Fruit fly (Drosophila melanogaster) whole organism, embryonic: ENCODE results near the gene iav.

Experiments used
- CG10274 ChIP-seq: fragments of 200-800 bp; sonication (Bioruptor generic); optimal IDR thresholded peaks from 3 replicates; lab custom pipeline; 2017; ENCODE audit warnings: missing biosample characterization, mild to moderate bottlenecking, missing genetic modification characterization
- CG10431 ChIP-seq: fragments of 200-800 bp; sonication (Bioruptor generic); optimal IDR thresholded peaks from 3 replicates; lab custom pipeline; 2018; ENCODE audit warnings: missing biosample characterization, mild to moderate bottlenecking, missing genetic modification characterization
- CG10979 ChIP-seq: fragments of 200-800 bp; sonication (Bioruptor generic); optimal IDR thresholded peaks from 2 replicates; lab custom pipeline; 2018; ENCODE audit warnings: missing biosample characterization, mild to moderate bottlenecking, missing genetic modification characterization, moderate library complexity
- CG11247 ChIP-seq: fragments of 200-800 bp; sonication (Bioruptor generic); IDR thresholded peaks from 2 replicates; pipeline ENCODE4 v1.3.6; 2022; ENCODE audit warnings: missing biosample characterization, missing genetic modification characterization
- CG12942 ChIP-seq: fragments of 200-800 bp; sonication (Bioruptor generic); optimal IDR thresholded peaks from 3 replicates; lab custom pipeline; 2016; ENCODE audit warnings: missing biosample characterization, missing genetic modification characterization
- CG13287 ChIP-seq: fragments of 200-800 bp; sonication (Bioruptor generic); IDR thresholded peaks from 2 replicates; pipeline ENCODE4 v1.3.6; 2022; ENCODE audit warnings: missing biosample characterization, missing genetic modification characterization; ENCODE audit not compliant: partially characterized antibody
- CG14014 ChIP-seq: fragments of 200-800 bp; sonication (Bioruptor generic); IDR thresholded peaks from 2 replicates; pipeline ENCODE4 v1.3.6; 2022; ENCODE audit warnings: missing biosample characterization, missing genetic modification characterization
- CG30403 ChIP-seq: fragments of 200-800 bp; sonication (Bioruptor generic); optimal IDR thresholded peaks from 3 replicates; lab custom pipeline; 2016; ENCODE audit warnings: missing biosample characterization, missing genetic modification characterization
- CG32532 ChIP-seq: fragments of 200-800 bp; sonication (Bioruptor generic); IDR thresholded peaks from 2 replicates; pipeline ENCODE4 v1.3.6; 2022; ENCODE audit warnings: missing biosample characterization, missing genetic modification characterization
- CG3838 ChIP-seq: fragments of 200-800 bp; sonication (Bioruptor generic); optimal IDR thresholded peaks from 3 replicates; lab custom pipeline; 2016; ENCODE audit warnings: missing biosample characterization, missing genetic modification characterization
- CG6854 ChIP-seq: fragments of 200-800 bp; sonication (Bioruptor generic); optimal IDR thresholded peaks from 3 replicates; lab custom pipeline; 2017; ENCODE audit warnings: missing biosample characterization, mild to moderate bottlenecking, missing genetic modification characterization
- CG7786 ChIP-seq: fragments of 200-800 bp; sonication (Bioruptor generic); optimal IDR thresholded peaks from 2 replicates; lab custom pipeline; 2016; ENCODE audit warnings: missing biosample characterization, missing genetic modification characterization
- CG7839 ChIP-seq: fragments of 200-800 bp; sonication (Bioruptor generic); optimal IDR thresholded peaks from 3 replicates; lab custom pipeline; 2018; ENCODE audit warnings: missing biosample characterization, mild to moderate bottlenecking, missing genetic modification characterization, moderate library complexity
- CG8944 ChIP-seq: fragments of 200-800 bp; sonication (Bioruptor generic); optimal IDR thresholded peaks from 3 replicates; lab custom pipeline; 2016; ENCODE audit warnings: missing biosample characterization, missing genetic modification characterization
- CG9727 ChIP-seq: fragments of 200-800 bp; sonication (Bioruptor generic); optimal IDR thresholded peaks from 3 replicates; lab custom pipeline; 2017; ENCODE audit warnings: missing biosample characterization, mild to moderate bottlenecking, missing genetic modification characterization
- Doc2 ChIP-seq: fragments of 200-800 bp; sonication (Bioruptor generic); IDR thresholded peaks from 2 replicates; pipeline ENCODE4 v1.3.6; 2022; ENCODE audit warnings: missing biosample characterization, missing genetic modification characterization
- Drgx ChIP-seq: fragments of 200-800 bp; sonication (Bioruptor generic); IDR thresholded peaks from 2 replicates; pipeline ENCODE4 v1.3.6; 2022; ENCODE audit warnings: missing biosample characterization, missing genetic modification characterization
- Elba2 ChIP-seq: fragments of 200-800 bp; sonication (Bioruptor generic); optimal IDR thresholded peaks from 3 replicates; lab custom pipeline; 2016; ENCODE audit warnings: missing biosample characterization, missing genetic modification characterization
- Ets65A ChIP-seq: fragments of 200-800 bp; sonication (Bioruptor generic); peaks from one replicate; lab custom pipeline; 2016; ENCODE audit warnings: missing biosample characterization, missing genetic modification characterization
- Hmr ChIP-seq: fragments of 200-800 bp; sonication (Bioruptor generic); optimal IDR thresholded peaks from 3 replicates; lab custom pipeline; 2017; ENCODE audit warnings: mild to moderate bottlenecking, missing biosample characterization, missing genetic modification reagents, missing genetic modification characterization
- Med ChIP-seq: fragments of 200-800 bp; sonication (Bioruptor generic); peaks from one replicate; lab custom pipeline; 2016; ENCODE audit warnings: missing biosample characterization, missing genetic modification characterization, mild to moderate bottlenecking, inconsistent platforms, moderate library complexity
- NFAT ChIP-seq: fragments of 200-800 bp; sonication (Bioruptor generic); IDR thresholded peaks from 2 replicates; pipeline ENCODE4 v1.3.6; 2022; ENCODE audit warnings: missing biosample characterization, missing genetic modification characterization
- Neu2 ChIP-seq: fragments of 200-800 bp; sonication (Bioruptor generic); optimal IDR thresholded peaks from 3 replicates; lab custom pipeline; 2016; ENCODE audit warnings: missing biosample characterization, missing genetic modification characterization, borderline replicate concordance
- Oli ChIP-seq: fragments of 200-800 bp; sonication (Bioruptor generic); optimal IDR thresholded peaks from 2 replicates; lab custom pipeline; 2018; ENCODE audit warnings: missing biosample characterization, mild to moderate bottlenecking, missing genetic modification characterization, moderate library complexity
- Sry-β ChIP-seq: fragments of 200-800 bp; sonication (Bioruptor generic); optimal IDR thresholded peaks from 2 replicates; lab custom pipeline; 2018; ENCODE audit warnings: missing biosample characterization, mild to moderate bottlenecking, missing genetic modification characterization, moderate library complexity
- Trl ChIP-seq, 3 experiments: fragments of >200 bp in 2 of 3; fragments of 200-800 bp in 1 of 3; sonication (Bioruptor generic) in 1 of 3; optimal IDR thresholded peaks; 2 replicates in 1 of 3; 3 replicates in 2 of 3; lab custom pipeline; 2016 to 2017; ENCODE audit warnings: missing biosample characterization in 1 of 3, missing genetic modification characterization in 1 of 3
- Xbp1 ChIP-seq: fragments of 200-800 bp; sonication (Bioruptor generic); optimal IDR thresholded peaks from 3 replicates; lab custom pipeline; 2016; ENCODE audit warnings: missing biosample characterization, mild to moderate bottlenecking, missing genetic modification characterization
- bsh ChIP-seq, 2 experiments: fragments of 200-800 bp; sonication (Bioruptor generic); optimal IDR thresholded peaks; 2 replicates each; lab custom pipeline; 2017 to 2018; ENCODE audit warnings: mild to moderate bottlenecking in 2 of 2, missing biosample characterization in 2 of 2, missing genetic modification characterization in 2 of 2, moderate library complexity in 1 of 2
- chinmo ChIP-seq: fragments of 200-800 bp; sonication (Bioruptor generic); IDR thresholded peaks from 4 replicates; pipeline ENCODE4 v1.3.6; 2022; ENCODE audit warnings: missing biosample characterization, missing genetic modification characterization; ENCODE audit not compliant: partially characterized antibody
- dmrt11E ChIP-seq: fragments of 200-800 bp; sonication (Bioruptor generic); optimal IDR thresholded peaks from 3 replicates; lab custom pipeline; 2018; ENCODE audit warnings: missing biosample characterization, mild to moderate bottlenecking, missing genetic modification characterization, moderate library complexity
- esg ChIP-seq: fragments of 200-800 bp; sonication (Bioruptor generic); conservative IDR thresholded peaks from 2 replicates; pipeline ENCODE4 v1.3.6; 2022; ENCODE audit warnings: missing biosample characterization, missing genetic modification characterization
- fd3F ChIP-seq: fragments of 200-800 bp; sonication (Bioruptor generic); optimal IDR thresholded peaks from 2 replicates; lab custom pipeline; 2018; ENCODE audit warnings: missing biosample characterization, mild to moderate bottlenecking, missing genetic modification characterization, moderate library complexity
- h ChIP-seq: fragments of >200 bp; optimal IDR thresholded peaks from 2 replicates; lab custom pipeline; 2017
- ind ChIP-seq: fragments of 200-800 bp; sonication (Bioruptor generic); optimal IDR thresholded peaks from 3 replicates; lab custom pipeline; 2016; ENCODE audit warnings: missing biosample characterization, missing genetic modification characterization
- klu ChIP-seq: fragments of 200-800 bp; sonication (Bioruptor generic); IDR thresholded peaks from 2 replicates; pipeline ENCODE4 v1.3.6; 2022; ENCODE audit warnings: missing biosample characterization, missing genetic modification characterization
- onecut ChIP-seq: fragments of 200-800 bp; sonication (Bioruptor generic); IDR thresholded peaks from 2 replicates; pipeline ENCODE4 v1.3.6; 2022; ENCODE audit warnings: missing biosample characterization, missing genetic modification characterization
- pan ChIP-seq, 4 experiments: fragments of >200 bp in 3 of 4; fragments of 200-800 bp in 1 of 4; sonication (Bioruptor generic) in 1 of 4; optimal IDR thresholded peaks in 3 of 4; IDR thresholded peaks in 1 of 4; 2 replicates each; pipeline versions ENCODE4 v1.3.6 to Lab custom; 2017 to 2022; ENCODE audit warnings: missing biosample characterization in 2 of 4, missing genetic modification characterization in 2 of 4, mixed read lengths in 1 of 4
- pho ChIP-seq: fragments of 200-800 bp; sonication (Bioruptor generic); optimal IDR thresholded peaks from 2 replicates; lab custom pipeline; 2016; ENCODE audit warnings: missing biosample characterization, missing genetic modification characterization
- pita ChIP-seq: fragments of 200-800 bp; sonication (Bioruptor generic); optimal IDR thresholded peaks from 2 replicates; lab custom pipeline; 2017; ENCODE audit warnings: missing biosample characterization, mild to moderate bottlenecking, missing genetic modification characterization
- row ChIP-seq: fragments of 200-800 bp; sonication (Bioruptor generic); IDR thresholded peaks from 3 replicates; pipeline ENCODE4 v1.3.6; 2022; ENCODE audit warnings: missing biosample characterization, missing genetic modification characterization
- slou ChIP-seq: fragments of 200-800 bp; sonication (Bioruptor generic); optimal IDR thresholded peaks from 3 replicates; lab custom pipeline; 2016; ENCODE audit warnings: missing biosample characterization, missing genetic modification characterization
- toy ChIP-seq: fragments of 200-800 bp; sonication (Bioruptor generic); IDR thresholded peaks from 2 replicates; pipeline ENCODE4 v1.3.6; 2022; ENCODE audit warnings: missing biosample characterization, missing genetic modification characterization
- vvl ChIP-seq: fragments of 200-800 bp; sonication (Bioruptor generic); IDR thresholded peaks from 2 replicates; pipeline ENCODE4 v1.3.6; 2022; ENCODE audit warnings: missing biosample characterization, missing genetic modification characterization
- yki ChIP-seq: fragments of >200 bp; optimal IDR thresholded peaks from 3 replicates; lab custom pipeline; 2018
- zfh1 ChIP-seq: fragments of 200-800 bp; sonication (Bioruptor generic); IDR thresholded peaks from 3 replicates; pipeline ENCODE4 v1.3.6; 2022; ENCODE audit warnings: missing biosample characterization, missing genetic modification characterization

Gene iav

dm6 chrX:6777394-6777793, 36.4 kb upstream of the iav start (continued):
- peak; percentile 59 for TF ChIP-seq dmrt11E (tag; lab: Kevin White, UChicago)
- TF ChIP-seq yki (lab: Kevin White, UChicago): no peak
- TF ChIP-seq CG10979 (tag; lab: Kevin White, UChicago): peak; percentile 31

dm6 chrX:6778068-6778467, 35.7 kb upstream of the iav start:
- TF ChIP-seq dmrt11E (tag; lab: Kevin White, UChicago) (peak; percentile 3), Hmr (no peak), bsh (GFP tag; optimal IDR thresholded peaks at IDR 0.05; lab: Kevin White, UChicago) (peak in 1 of 2 experiments; percentile 33), esg (GFP tag; lab: Robert Waterston, UW) (no peak), pan (optimal IDR thresholded peaks at IDR 0.05; lab: Kevin White, UChicago) (peak in 1 of 2 experiments; percentile 18), pan (GFP tag; optimal IDR thresholded peaks at IDR 0.05 in 1 of 2, IDR thresholded peaks at IDR 0.05 in 1 of 2) (no peak), Drgx (no peak), CG13287 (GFP tag; lab: Robert Waterston, UW) (no peak)

- TF ChIP-seq CG10274 (GFP tag; lab: Kevin White, UChicago) (peak; percentile 63), CG6854 (GFP tag; lab: Kevin White, UChicago) (no peak), klu (GFP tag; lab: Robert Waterston, UW) (no peak), CG7786 (GFP tag; lab: Kevin White, UChicago) (no peak)
These were observed 35.0 kb upstream of the iav start for dm6 chrX:6778780-6779179.

dm6 chrX:6779609-6780139, 34.1 kb upstream of the iav start, which contains the start of gene shf:
shf (minus strand) TSS chrX:6779659.
- TF ChIP-seq CG7839 (no peak), CG10431 (GFP tag; lab: Kevin White, UChicago) (no peak), onecut (GFP tag; lab: Robert Waterston, UW) (no peak), Elba2 (GFP tag; lab: Kevin White, UChicago) (no peak), esg (GFP tag; lab: Robert Waterston, UW) (no peak), CG14014 (GFP tag; lab: Robert Waterston, UW) (no peak), pita (no peak), CG30403 (GFP tag; lab: Kevin White, UChicago) (peak; percentile 25), Sry-β (peak; percentile 90), CG8944 (no peak), Oli (no peak), Neu2 (no peak), CG10979 (tag; lab: Kevin White, UChicago) (no peak), slou (no peak), Ets65A (GFP tag; lab: Kevin White, UChicago) (peak; percentile 64), toy (GFP tag; lab: Robert Waterston, UW) (no peak), Trl (optimal IDR thresholded peaks at IDR 0.05; lab: Kevin White, UChicago) (peak; percentile 43 to 54), Trl (GFP tag; optimal IDR thresholded peaks at IDR 0.05; lab: Kevin White, UChicago) (no peak), Doc2 (no peak), ind (no peak), CG32532 (GFP tag; lab: Robert Waterston, UW) (no peak), chinmo (GFP tag; lab: Robert Waterston, UW) (0 out of 4 replicates have a peak, but pooled peaks have one; percentile 29), Med (GFP tag; lab: Kevin White, UChicago) (peak; percentile 15), NFAT (GFP tag; lab: Robert Waterston, UW) (no peak), pho (no peak), fd3F (GFP tag; lab: Kevin White, UChicago) (no peak), row (peak; percentile 63), CG3838 (GFP tag; lab: Kevin White, UChicago) (no peak), zfh1 (0 out of 3 replicates have a peak, but pooled peaks have one; percentile 4), vvl (GFP tag; lab: Robert Waterston, UW) (0 out of 2 replicates have a peak, but pooled peaks have one; percentile 20), CG11247 (GFP tag; lab: Robert Waterston, UW) (no peak), h (lab: Kevin White, UChicago) (no peak), CG9727 (GFP tag; lab: Kevin White, UChicago) (no peak), Xbp1 (GFP tag; lab: Kevin White, UChicago) (no peak), CG12942 (GFP tag; lab: Kevin White, UChicago) (no peak)
